Worm (Caenorhabditis elegans) whole organism, L4 larva: ENCODE measurements around the gene sru-16.

Source experiments
- F10B5.3 ChIP-seq: sonication (generic microtip); optimal IDR thresholded peaks from 2 replicates; lab custom pipeline; 2016; ENCODE audit warnings: mild to moderate bottlenecking, missing genetic modification characterization, missing compliant biosample characterization
- F49E8.2 ChIP-seq: sonication (generic microtip); optimal IDR thresholded peaks from 2 replicates; lab custom pipeline; 2016; ENCODE audit warnings: missing compliant biosample characterization, mild to moderate bottlenecking, missing genetic modification characterization, borderline replicate concordance
- T26A8.4 ChIP-seq: fragments of 200-800 bp; sonication (Bioruptor generic); IDR thresholded peaks from 2 replicates; pipeline ENCODE4 v1.3.6; 2022; ENCODE audit warnings: missing genetic modification characterization, missing compliant biosample characterization
- Y48G9A.11 ChIP-seq: fragments of 200-800 bp; sonication (Bioruptor generic); IDR thresholded peaks from 2 replicates; pipeline ENCODE4 v1.3.6; 2022; ENCODE audit warnings: missing genetic modification reagents, missing genetic modification characterization, missing compliant biosample characterization
- Y5F2A.4 ChIP-seq: fragments of 200-800 bp; sonication (Bioruptor generic); optimal IDR thresholded peaks from 2 replicates; lab custom pipeline; 2018; ENCODE audit warnings: mild to moderate bottlenecking, missing genetic modification characterization, missing compliant biosample characterization
- Y75B8A.6 ChIP-seq: fragments of 200-800 bp; sonication (Bioruptor generic); IDR thresholded peaks from 2 replicates; pipeline ENCODE4 v1.3.6; 2022; ENCODE audit warnings: missing genetic modification reagents, missing genetic modification characterization, missing compliant biosample characterization
- ZK546.5 ChIP-seq, 2 experiments: sonication (generic microtip); optimal IDR thresholded peaks; 2 replicates each; lab custom pipeline; 2017; ENCODE audit warnings: missing biosample characterization in 2 of 2, missing genetic modification characterization in 2 of 2
- attf-4 ChIP-seq: sonication (generic microtip); optimal IDR thresholded peaks from 3 replicates; lab custom pipeline; 2017; ENCODE audit warnings: missing biosample characterization, missing genetic modification characterization
- ceh-20 ChIP-seq: fragments of 200-800 bp; sonication (Bioruptor generic); IDR thresholded peaks from 2 replicates; pipeline ENCODE4 v1.3.6; 2022; ENCODE audit warnings: missing genetic modification reagents, missing genetic modification characterization, missing compliant biosample characterization
- ceh-32 ChIP-seq: sonication (generic microtip); optimal IDR thresholded peaks from 2 replicates; lab custom pipeline; 2016; ENCODE audit warnings: mild to moderate bottlenecking, missing genetic modification characterization, missing compliant biosample characterization; ENCODE audit not compliant: poor library complexity
- ceh-62 ChIP-seq: sonication (generic microtip); optimal IDR thresholded peaks from 2 replicates; lab custom pipeline; 2017; ENCODE audit warnings: missing biosample characterization, missing genetic modification characterization
- daf-16 ChIP-seq, 3 experiments: sonication (generic microtip); optimal IDR thresholded peaks; 2 replicates each; lab custom pipeline; 2016 to 2017; ENCODE audit warnings: missing genetic modification characterization in 3 of 3, missing genetic modification reagents in 3 of 3, mild to moderate bottlenecking in 2 of 3, missing compliant biosample characterization in 2 of 3, missing biosample characterization in 1 of 3, moderate library complexity in 1 of 3
- dmd-6 ChIP-seq: fragments of 200-800 bp; sonication (Bioruptor generic); IDR thresholded peaks from 2 replicates; pipeline ENCODE4 v1.3.6; 2022; ENCODE audit warnings: missing genetic modification reagents, missing genetic modification characterization, missing compliant biosample characterization
- dmd-8 ChIP-seq: fragments of 200-800 bp; sonication (Bioruptor generic); IDR thresholded peaks from 2 replicates; pipeline ENCODE4 v1.3.6; 2022; ENCODE audit warnings: missing genetic modification characterization, missing compliant biosample characterization
- dpl-1 ChIP-seq: fragments of 150-350 bp; optimal IDR thresholded peaks from 2 replicates; lab custom pipeline; 2014; ENCODE audit warnings: missing biosample characterization, missing genetic modification reagents, missing genetic modification characterization
- duxl-1 ChIP-seq: sonication (generic microtip); optimal IDR thresholded peaks from 2 replicates; lab custom pipeline; 2016; ENCODE audit warnings: mild to moderate bottlenecking, missing genetic modification characterization, moderate library complexity, missing compliant biosample characterization; ENCODE audit not compliant: poor library complexity
- dve-1 ChIP-seq: sonication (generic microtip); optimal IDR thresholded peaks from 2 replicates; lab custom pipeline; 2017; ENCODE audit warnings: antibody characterized with exemption, mild to moderate bottlenecking, missing genetic modification characterization, missing compliant biosample characterization; ENCODE audit not compliant: insufficient read depth
- egl-27 ChIP-seq: sonication (generic microtip); optimal IDR thresholded peaks from 3 replicates; lab custom pipeline; 2017; ENCODE audit warnings: missing biosample characterization, missing genetic modification reagents, missing genetic modification characterization
- fkh-10 ChIP-seq: fragments of 150-350 bp; optimal IDR thresholded peaks from 2 replicates; lab custom pipeline; 2014; ENCODE audit warnings: missing biosample characterization, missing genetic modification reagents, missing genetic modification characterization
- gei-8 ChIP-seq: fragments of 200-800 bp; sonication (Bioruptor generic); optimal IDR thresholded peaks from 2 replicates; lab custom pipeline; 2018; ENCODE audit warnings: mild to moderate bottlenecking, missing genetic modification characterization, missing compliant biosample characterization
- lir-3 ChIP-seq: sonication (generic microtip); optimal IDR thresholded peaks from 2 replicates; lab custom pipeline; 2016; ENCODE audit warnings: mild to moderate bottlenecking, missing genetic modification characterization, missing compliant biosample characterization
- madf-5 ChIP-seq, 2 experiments: fragments of 200-800 bp; sonication (Bioruptor generic); IDR thresholded peaks; 2 replicates each; pipeline ENCODE4 v1.3.6; 2022; ENCODE audit warnings: missing compliant biosample characterization in 2 of 2, missing genetic modification characterization in 2 of 2
- mdt-29 ChIP-seq: fragments of 200-800 bp; sonication (Bioruptor generic); IDR thresholded peaks from 2 replicates; pipeline ENCODE4 v1.3.6; 2022; ENCODE audit warnings: missing genetic modification reagents, missing genetic modification characterization, missing compliant biosample characterization
- mes-2 ChIP-seq: sonication (generic microtip); optimal IDR thresholded peaks from 2 replicates; lab custom pipeline; 2016; ENCODE audit warnings: missing genotype, mild to moderate bottlenecking, missing genetic modification characterization, missing compliant biosample characterization; ENCODE audit not compliant: poor library complexity, severe bottlenecking
- mxl-2 ChIP-seq: fragments of 200-800 bp; sonication (Bioruptor generic); conservative IDR thresholded peaks from 2 replicates; pipeline ENCODE4 v1.3.6; 2022; ENCODE audit warnings: missing genetic modification reagents, missing genetic modification characterization, missing compliant biosample characterization
- nhr-10 ChIP-seq: fragments of 150-350 bp; optimal IDR thresholded peaks from 2 replicates; lab custom pipeline; 2014; ENCODE audit warnings: missing biosample characterization, missing genetic modification characterization
- nhr-102 ChIP-seq: sonication (generic microtip); optimal IDR thresholded peaks from 2 replicates; lab custom pipeline; 2016; ENCODE audit warnings: mild to moderate bottlenecking, missing genetic modification characterization, moderate library complexity, missing compliant biosample characterization
- nhr-11 ChIP-seq: fragments of 150-350 bp; optimal IDR thresholded peaks from 2 replicates; lab custom pipeline; 2014; ENCODE audit warnings: missing biosample characterization, missing genetic modification characterization
- nhr-28 ChIP-seq: fragments of 150-350 bp; optimal IDR thresholded peaks from 2 replicates; lab custom pipeline; 2014; ENCODE audit warnings: missing biosample characterization, missing genetic modification characterization
- nhr-42 ChIP-seq: fragments of 200-800 bp; sonication (Bioruptor generic); IDR thresholded peaks from 2 replicates; pipeline ENCODE4 v1.3.6; 2022; ENCODE audit warnings: missing genetic modification characterization, missing compliant biosample characterization
- nhr-77 ChIP-seq: fragments of 150-350 bp; optimal IDR thresholded peaks from 2 replicates; lab custom pipeline; 2014; ENCODE audit warnings: missing biosample characterization, missing genetic modification characterization
- pha-4 ChIP-seq, 2 experiments: fragments of 150-350 bp in 1 of 2; fragments of 200-800 bp in 1 of 2; sonication (Bioruptor generic) in 1 of 2; IDR thresholded peaks in 1 of 2; optimal IDR thresholded peaks in 1 of 2; 2 replicates each; pipeline versions ENCODE4 v1.3.6 to Lab custom; 2014 to 2022; ENCODE audit warnings: missing genetic modification characterization in 2 of 2, missing genetic modification reagents in 2 of 2, missing biosample characterization in 1 of 2, missing compliant biosample characterization in 1 of 2
- php-3 ChIP-seq: fragments of 200-800 bp; sonication (Bioruptor generic); IDR thresholded peaks from 2 replicates; pipeline ENCODE4 v1.3.6; 2022; ENCODE audit warnings: missing genetic modification reagents, missing genetic modification characterization, missing compliant biosample characterization
- pqm-1 ChIP-seq: sonication (generic microtip); optimal IDR thresholded peaks from 2 replicates; lab custom pipeline; 2017; ENCODE audit warnings: missing biosample characterization, missing genetic modification characterization
- snpc-1.2 ChIP-seq: fragments of 200-800 bp; sonication (Bioruptor generic); IDR thresholded peaks from 2 replicates; pipeline ENCODE4 v1.3.6; 2022; ENCODE audit warnings: missing genetic modification reagents, missing genetic modification characterization, missing compliant biosample characterization
- snpc-4 ChIP-seq: fragments of 150-350 bp; optimal IDR thresholded peaks from 2 replicates; lab custom pipeline; 2014; ENCODE audit warnings: missing biosample characterization, missing genetic modification characterization
- spr-1 ChIP-seq: sonication (generic microtip); optimal IDR thresholded peaks from 2 replicates; lab custom pipeline; 2016; ENCODE audit warnings: mild to moderate bottlenecking, missing genetic modification characterization, missing compliant biosample characterization
- spr-3 ChIP-seq: fragments of 200-800 bp; sonication (Bioruptor generic); optimal IDR thresholded peaks from 2 replicates; lab custom pipeline; 2018; ENCODE audit warnings: mild to moderate bottlenecking, missing genetic modification characterization, missing compliant biosample characterization
- unc-62 ChIP-seq, 3 experiments: fragments of 150-350 bp in 1 of 3; sonication (generic microtip); optimal IDR thresholded peaks in 2 of 3; peaks in 1 of 3; 1 replicate in 1 of 3; 2 replicates in 2 of 3; lab custom pipeline; 2014 to 2017; ENCODE audit warnings: missing biosample characterization in 3 of 3, missing genetic modification characterization in 3 of 3, missing genetic modification reagents in 3 of 3, missing genotype in 1 of 3
- zip-2 ChIP-seq: fragments of 150-350 bp; optimal IDR thresholded peaks from 2 replicates; lab custom pipeline; 2014; ENCODE audit warnings: missing biosample characterization, missing genetic modification characterization
- ztf-11 ChIP-seq: fragments of 150-350 bp; optimal IDR thresholded peaks from 2 replicates; lab custom pipeline; 2014; ENCODE audit warnings: missing biosample characterization, missing genetic modification characterization
- ztf-7 ChIP-seq: fragments of 150-350 bp; optimal IDR thresholded peaks from 2 replicates; lab custom pipeline; 2014; ENCODE audit warnings: missing biosample characterization, missing genetic modification characterization

Gene sru-16

DNA sequence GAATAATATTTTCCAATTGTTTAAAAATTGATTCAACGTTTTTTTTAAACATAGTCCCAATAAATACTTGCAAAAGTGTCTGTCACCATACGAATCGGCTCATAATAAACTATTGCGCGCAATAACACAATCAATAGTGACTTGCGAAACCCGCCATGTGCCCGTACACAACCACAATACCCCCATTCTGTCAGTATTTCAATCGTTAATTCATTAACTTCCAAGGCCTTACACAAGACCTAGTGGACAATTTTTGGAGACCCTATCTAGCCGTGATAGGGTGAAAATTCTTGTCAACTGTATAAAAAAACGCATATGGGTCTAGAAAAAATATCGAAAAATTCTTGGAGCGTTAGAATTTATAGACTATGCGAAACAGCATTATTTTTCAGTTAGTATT lies 21.6 kb downstream of the sru-16 start:
- TF ChIP-seq dmd-8 (no peak), gei-8 (GFP tag; lab: Kevin White, UChicago) (no peak), snpc-4 (tag; lab: Kevin White, UChicago) (peak; percentile 50), ceh-32 (tag; lab: Kevin White, UChicago) (no peak), snpc-1.2 (peak; percentile 98), mdt-29 (0 out of 2 replicates have a peak, but pooled peaks have one; percentile 40), daf-16 (GFP tag; optimal IDR thresholded peaks at IDR 0.05; lab: Kevin White, UChicago) (no peak), daf-16 (tag; optimal IDR thresholded peaks at IDR 0.05; lab: Kevin White, UChicago) (no peak)

ce11 chrIV:13601428-13601827 lies 22.4 kb downstream of the sru-16 start:
- TF ChIP-seq mdt-29 (peak; percentile 69; the same call in 1 of the 2 replicates), nhr-11 (tag; lab: Kevin White, UChicago) (no peak), F49E8.2 (tag; lab: Kevin White, UChicago) (peak; percentile 53), mes-2 (tag; lab: Kevin White, UChicago) (no peak), dmd-6 (GFP tag; lab: Robert Waterston, UW) (no peak), snpc-1.2 (peak; percentile 97), fkh-10 (GFP tag; lab: Kevin White, UChicago) (no peak), nhr-28 (tag; lab: Kevin White, UChicago) (no peak), zip-2 (tag; lab: Kevin White, UChicago) (no peak), Y48G9A.11 (GFP tag; lab: Robert Waterston, UW) (0 out of 2 replicates have a peak, but pooled peaks have one; percentile 15)

ce11 chrIV:13601973-13602669 lies 23.1 kb downstream of the sru-16 start, which contains the start of gene Y45F10B.59:
TSS of gene Y45F10B.59 (plus strand) at chrIV:13602619.
- TF ChIP-seq snpc-1.2 (peak; percentile 91), php-3 (GFP tag; lab: Robert Waterston, UW) (no peak), nhr-102 (tag; lab: Kevin White, UChicago) (no peak), ztf-7 (tag; lab: Kevin White, UChicago) (no peak), ZK546.5 (tag; optimal IDR thresholded peaks at IDR 0.05; lab: Kevin White, UChicago) (no peak)

DNA sequence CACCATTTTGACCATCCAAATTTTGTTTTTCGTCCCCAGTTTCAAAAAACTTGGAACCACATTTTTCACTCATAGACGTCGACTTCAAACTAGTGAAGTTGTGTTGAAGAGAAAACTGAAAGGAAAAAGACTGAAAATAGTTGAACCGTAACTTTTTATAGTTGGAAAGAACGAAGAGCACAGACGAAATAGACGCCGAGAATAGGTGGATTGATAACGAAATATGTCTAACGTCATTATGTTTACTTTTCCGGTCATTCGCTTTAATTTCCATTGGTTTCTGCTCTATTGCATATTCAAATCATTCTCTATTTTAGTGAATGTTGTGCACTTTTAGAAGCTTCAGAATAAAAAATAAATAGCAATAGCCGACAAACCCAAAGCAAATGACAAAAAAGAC lies 30.7 kb downstream of the sru-16 start, which contains the start of gene C08F11.13:
Gene C08F11.13 (minus strand): TSS at position 138 of the 400 bp plus-strand sequence.
- TF ChIP-seq attf-4 (tag; lab: Kevin White, UChicago) (no peak), madf-5 (GFP tag; IDR thresholded peaks at IDR 0.05; lab: Robert Waterston, UW) (no peak), dpl-1 (no peak), nhr-102 (tag; lab: Kevin White, UChicago) (no peak), pqm-1 (tag; lab: Kevin White, UChicago) (peak; percentile 23), duxl-1 (no peak), spr-1 (tag; lab: Kevin White, UChicago) (no peak), dve-1 (tag; lab: Kevin White, UChicago) (peak; percentile 44), ceh-20 (GFP tag; lab: Robert Waterston, UW) (no peak), Y5F2A.4 (GFP tag; lab: Kevin White, UChicago) (no peak), T26A8.4 (no peak), lir-3 (tag; lab: Kevin White, UChicago) (no peak), egl-27 (no peak), nhr-77 (tag; lab: Kevin White, UChicago) (peak; percentile 7), Y75B8A.6 (no peak), nhr-10 (tag; lab: Kevin White, UChicago) (no peak), mxl-2 (GFP tag; lab: Robert Waterston, UW) (no peak), nhr-28 (tag; lab: Kevin White, UChicago) (peak; percentile 59), nhr-42 (GFP tag; lab: Robert Waterston, UW) (no peak), zip-2 (tag; lab: Kevin White, UChicago) (no peak), daf-16 (GFP tag; optimal IDR thresholded peaks at IDR 0.05; lab: Kevin White, UChicago) (no peak), daf-16 (tag; optimal IDR thresholded peaks at IDR 0.05; lab: Kevin White, UChicago) (peak; percentile 89), spr-3 (GFP tag; lab: Kevin White, UChicago) (no peak), pha-4 (GFP tag; IDR thresholded peaks at IDR 0.05; lab: Robert Waterston, UW) (no peak), pha-4 (tag; optimal IDR thresholded peaks at IDR 0.05; lab: Kevin White, UChicago) (no peak), unc-62 (GFP tag; optimal IDR thresholded peaks at IDR 0.05 in 1 of 2; lab: Kevin White, UChicago) (peak in 1 of 2 experiments; percentile 54), unc-62 (tag; optimal IDR thresholded peaks at IDR 0.05; lab: Kevin White, UChicago) (no peak), ceh-62 (tag; lab: Kevin White, UChicago) (no peak), F10B5.3 (tag; lab: Kevin White, UChicago) (no peak), ztf-11 (tag; lab: Kevin White, UChicago) (no peak)
